Fruit fly (Drosophila melanogaster): ENCODE data around the gene CG11693.

DNA sequence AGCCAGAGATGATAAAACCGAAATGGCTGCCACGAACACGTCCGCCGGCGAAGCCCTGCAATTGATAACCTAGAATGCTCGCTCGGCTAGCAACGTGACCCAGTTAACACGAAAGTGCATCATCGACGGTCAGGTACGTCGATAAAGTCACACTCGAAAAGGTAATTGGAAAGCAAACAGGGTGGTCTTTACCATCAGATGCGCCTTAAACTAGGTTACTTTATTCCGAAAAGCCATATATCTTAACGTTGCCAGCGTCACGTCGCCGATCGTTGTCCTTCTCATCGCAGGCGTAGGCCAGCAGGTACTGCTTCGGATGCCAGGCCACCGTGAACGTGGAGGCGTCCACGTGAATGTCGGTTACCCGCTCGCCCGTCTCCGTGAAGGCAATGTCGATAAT, 3.3 kb downstream of the CG11693 start:
- TF ChIP-seq insv (optimal IDR thresholded peaks at IDR 0.05) (no peak), psq (optimal IDR thresholded peaks at IDR 0.05) (no peak), h (optimal IDR thresholded peaks at IDR 0.05) (no peak), Sin3A (optimal IDR thresholded peaks at IDR 0.05) (no peak), ttk (optimal IDR thresholded peaks at IDR 0.05) (no peak)

Measured in Kc167 (cell line).